Worm (Caenorhabditis elegans) whole organism, L4 larva: ENCODE results near the gene lips-10.
A peak's percentile ranks its signal among the peaks of the same experiment; 100 is the strongest.

Experiments
- F26F4.8 ChIP-seq: fragments of 200-800 bp; sonication (Bioruptor generic); conservative IDR thresholded peaks from 2 replicates; pipeline ENCODE4 v1.3.6; 2022; ENCODE audit warnings: missing genetic modification characterization, missing compliant biosample characterization
- F37D6.2 ChIP-seq: sonication (generic microtip); optimal IDR thresholded peaks from 2 replicates; lab custom pipeline; 2016; ENCODE audit warnings: mild to moderate bottlenecking, missing genetic modification characterization, missing compliant biosample characterization
- F49E8.2 ChIP-seq: sonication (generic microtip); optimal IDR thresholded peaks from 2 replicates; lab custom pipeline; 2016; ENCODE audit warnings: missing compliant biosample characterization, mild to moderate bottlenecking, missing genetic modification characterization, borderline replicate concordance
- T20F7.1 ChIP-seq: fragments of 200-800 bp; sonication (Bioruptor generic); optimal IDR thresholded peaks from 2 replicates; lab custom pipeline; 2018; ENCODE audit warnings: mild to moderate bottlenecking, missing genetic modification characterization, missing compliant biosample characterization
- Y105C5A.15 ChIP-seq: fragments of 200-800 bp; sonication (Bioruptor generic); IDR thresholded peaks from 2 replicates; pipeline ENCODE4 v1.3.6; 2022; ENCODE audit warnings: missing genetic modification characterization, missing compliant biosample characterization
- Y5F2A.4 ChIP-seq: fragments of 200-800 bp; sonication (Bioruptor generic); optimal IDR thresholded peaks from 2 replicates; lab custom pipeline; 2018; ENCODE audit warnings: mild to moderate bottlenecking, missing genetic modification characterization, missing compliant biosample characterization
- ZK546.5 ChIP-seq, 2 experiments: sonication (generic microtip); optimal IDR thresholded peaks; 2 replicates each; lab custom pipeline; 2017; ENCODE audit warnings: missing biosample characterization in 2 of 2, missing genetic modification characterization in 2 of 2
- ama-1 ChIP-seq: fragments of 150-350 bp; optimal IDR thresholded peaks from 2 replicates; lab custom pipeline; 2014; ENCODE audit warnings: inconsistent platforms, mixed read lengths
- arid-1 ChIP-seq: fragments of 200-800 bp; sonication (Bioruptor generic); conservative IDR thresholded peaks from 2 replicates; pipeline ENCODE4 v1.3.6; 2022; ENCODE audit warnings: missing genetic modification reagents, missing genetic modification characterization, missing compliant biosample characterization
- attf-4 ChIP-seq: sonication (generic microtip); optimal IDR thresholded peaks from 3 replicates; lab custom pipeline; 2017; ENCODE audit warnings: missing biosample characterization, missing genetic modification characterization
- ceh-44 ChIP-seq: fragments of 200-800 bp; sonication (Bioruptor generic); IDR thresholded peaks from 2 replicates; pipeline ENCODE4 v1.3.6; 2022; ENCODE audit warnings: missing genetic modification reagents, missing genetic modification characterization, missing compliant biosample characterization
- ceh-82 ChIP-seq: sonication (generic microtip); optimal IDR thresholded peaks from 2 replicates; lab custom pipeline; 2017; ENCODE audit warnings: missing biosample characterization, missing genetic modification characterization
- ces-1 ChIP-seq: fragments of 150-350 bp; sonication (generic microtip); optimal IDR thresholded peaks from 4 replicates; lab custom pipeline; 2014; ENCODE audit warnings: missing biosample characterization, missing genetic modification reagents, missing genetic modification characterization
- ctbp-1 ChIP-seq: fragments of 200-800 bp; sonication (Bioruptor generic); IDR thresholded peaks from 2 replicates; pipeline ENCODE4 v1.3.6; 2022; ENCODE audit warnings: missing genetic modification reagents, missing genetic modification characterization, missing compliant biosample characterization
- daf-16 ChIP-seq, 3 experiments: sonication (generic microtip); optimal IDR thresholded peaks; 2 replicates each; lab custom pipeline; 2016 to 2017; ENCODE audit warnings: missing genetic modification characterization in 3 of 3, missing genetic modification reagents in 3 of 3, mild to moderate bottlenecking in 2 of 3, missing compliant biosample characterization in 2 of 3, missing biosample characterization in 1 of 3, moderate library complexity in 1 of 3
- daf-8 ChIP-seq: fragments of 200-800 bp; sonication (Bioruptor generic); IDR thresholded peaks from 2 replicates; pipeline ENCODE4 v1.3.6; 2022; ENCODE audit warnings: missing genetic modification characterization, missing compliant biosample characterization
- dmd-6 ChIP-seq: fragments of 200-800 bp; sonication (Bioruptor generic); IDR thresholded peaks from 2 replicates; pipeline ENCODE4 v1.3.6; 2022; ENCODE audit warnings: missing genetic modification reagents, missing genetic modification characterization, missing compliant biosample characterization
- dmd-9 ChIP-seq: fragments of 200-800 bp; sonication (Bioruptor generic); IDR thresholded peaks from 2 replicates; pipeline ENCODE4 v1.3.6; 2022; ENCODE audit warnings: missing genetic modification reagents, missing genetic modification characterization, missing compliant biosample characterization
- dpl-1 ChIP-seq: fragments of 150-350 bp; optimal IDR thresholded peaks from 2 replicates; lab custom pipeline; 2014; ENCODE audit warnings: missing biosample characterization, missing genetic modification reagents, missing genetic modification characterization
- dve-1 ChIP-seq: sonication (generic microtip); optimal IDR thresholded peaks from 2 replicates; lab custom pipeline; 2017; ENCODE audit warnings: antibody characterized with exemption, mild to moderate bottlenecking, missing genetic modification characterization, missing compliant biosample characterization; ENCODE audit not compliant: insufficient read depth
- egl-27 ChIP-seq: sonication (generic microtip); optimal IDR thresholded peaks from 3 replicates; lab custom pipeline; 2017; ENCODE audit warnings: missing biosample characterization, missing genetic modification reagents, missing genetic modification characterization
- gei-8 ChIP-seq: fragments of 200-800 bp; sonication (Bioruptor generic); optimal IDR thresholded peaks from 2 replicates; lab custom pipeline; 2018; ENCODE audit warnings: mild to moderate bottlenecking, missing genetic modification characterization, missing compliant biosample characterization
- hmg-1.1 ChIP-seq: fragments of 200-800 bp; sonication (Bioruptor generic); IDR thresholded peaks from 2 replicates; pipeline ENCODE4 v1.3.6; 2022; ENCODE audit warnings: missing genetic modification reagents, missing genetic modification characterization, missing compliant biosample characterization
- lin-13 ChIP-seq: fragments of 150-350 bp; optimal IDR thresholded peaks from 2 replicates; lab custom pipeline; 2014; ENCODE audit warnings: missing biosample characterization, missing genetic modification reagents, missing genetic modification characterization
- lsy-2 ChIP-seq, 2 experiments: fragments of 150-350 bp in 1 of 2; sonication (generic microtip) in 1 of 2; optimal IDR thresholded peaks; 2 replicates each; lab custom pipeline; 2014 to 2017; ENCODE audit warnings: missing biosample characterization in 2 of 2, missing genetic modification characterization in 2 of 2
- madf-9 ChIP-seq: fragments of 200-800 bp; sonication (Bioruptor generic); conservative IDR thresholded peaks from 2 replicates; pipeline ENCODE4 v1.3.6; 2022; ENCODE audit warnings: missing genetic modification reagents, missing genetic modification characterization, missing compliant biosample characterization
- mxl-2 ChIP-seq: fragments of 200-800 bp; sonication (Bioruptor generic); conservative IDR thresholded peaks from 2 replicates; pipeline ENCODE4 v1.3.6; 2022; ENCODE audit warnings: missing genetic modification reagents, missing genetic modification characterization, missing compliant biosample characterization
- nhr-28 ChIP-seq: fragments of 150-350 bp; optimal IDR thresholded peaks from 2 replicates; lab custom pipeline; 2014; ENCODE audit warnings: missing biosample characterization, missing genetic modification characterization
- nhr-42 ChIP-seq: fragments of 200-800 bp; sonication (Bioruptor generic); IDR thresholded peaks from 2 replicates; pipeline ENCODE4 v1.3.6; 2022; ENCODE audit warnings: missing genetic modification characterization, missing compliant biosample characterization
- nhr-48 ChIP-seq: sonication (generic microtip); optimal IDR thresholded peaks from 2 replicates; lab custom pipeline; 2016; ENCODE audit warnings: mild to moderate bottlenecking, missing genetic modification characterization, missing compliant biosample characterization
- pqm-1 ChIP-seq: sonication (generic microtip); optimal IDR thresholded peaks from 2 replicates; lab custom pipeline; 2017; ENCODE audit warnings: missing biosample characterization, missing genetic modification characterization
- rbr-2 ChIP-seq: sonication (generic microtip); optimal IDR thresholded peaks from 2 replicates; lab custom pipeline; 2016; ENCODE audit warnings: missing genotype, missing genetic modification characterization, missing compliant biosample characterization
- set-16 ChIP-seq: fragments of 200-800 bp; sonication (Bioruptor generic); IDR thresholded peaks from 2 replicates; pipeline ENCODE4 v1.3.6; 2022; ENCODE audit warnings: missing genetic modification reagents, missing genetic modification characterization, missing compliant biosample characterization
- skn-1 ChIP-seq: fragments of 150-350 bp; optimal IDR thresholded peaks from 2 replicates; lab custom pipeline; 2014; ENCODE audit warnings: missing biosample characterization, missing genetic modification characterization
- spr-1 ChIP-seq: sonication (generic microtip); optimal IDR thresholded peaks from 2 replicates; lab custom pipeline; 2016; ENCODE audit warnings: mild to moderate bottlenecking, missing genetic modification characterization, missing compliant biosample characterization
- unc-62 ChIP-seq, 3 experiments: fragments of 150-350 bp in 1 of 3; sonication (generic microtip); optimal IDR thresholded peaks in 2 of 3; peaks in 1 of 3; 1 replicate in 1 of 3; 2 replicates in 2 of 3; lab custom pipeline; 2014 to 2017; ENCODE audit warnings: missing biosample characterization in 3 of 3, missing genetic modification characterization in 3 of 3, missing genetic modification reagents in 3 of 3, missing genotype in 1 of 3

Gene lips-10

ce11 chrII:8399064-8399463 lies 39.9 kb upstream of the lips-10 start, which contains the start of gene dod-23:
Gene dod-23 (minus strand): TSS chrII:8399164.
- no peak for TF ChIP-seq nhr-48
- 0 out of 2 replicates have a peak, but pooled peaks have one; percentile 18 for TF ChIP-seq dmd-6 (GFP tag; lab: Robert Waterston, UW)
- TF ChIP-seq, all 104 proteins: peak for 1

- TF ChIP-seq daf-16 (GFP tag; optimal IDR thresholded peaks at IDR 0.05; lab: Kevin White, UChicago) (no peak), daf-16 (tag; optimal IDR thresholded peaks at IDR 0.05; lab: Kevin White, UChicago) (no peak), dpl-1 (GFP tag; lab: Kevin White, UChicago) (no peak), ZK546.5 (tag; optimal IDR thresholded peaks at IDR 0.05; lab: Kevin White, UChicago) (no peak), nhr-42 (GFP tag; lab: Robert Waterston, UW) (no peak), nhr-28 (tag; lab: Kevin White, UChicago) (peak; percentile 47), lin-13 (no peak), unc-62 (GFP tag; optimal IDR thresholded peaks at IDR 0.05 in 1 of 2; lab: Kevin White, UChicago) (peak in 1 of 2 experiments; percentile 63), unc-62 (tag; optimal IDR thresholded peaks at IDR 0.05; lab: Kevin White, UChicago) (no peak), pqm-1 (peak; percentile 84), Y5F2A.4 (GFP tag; lab: Kevin White, UChicago) (no peak), T20F7.1 (GFP tag; lab: Kevin White, UChicago) (peak; percentile 38), dmd-9 (GFP tag; lab: Robert Waterston, UW) (no peak), dve-1 (peak; percentile 20), attf-4 (tag; lab: Kevin White, UChicago) (no peak), rbr-2 (tag; lab: Kevin White, UChicago) (no peak), set-16 (GFP tag; lab: Robert Waterston, UW) (no peak), hmg-1.1 (no peak), mxl-2 (GFP tag; lab: Robert Waterston, UW) (no peak), nhr-48 (no peak)
These were observed 39.0 kb upstream of the lips-10 start for ce11 chrII:8399997-8400396.

DNA sequence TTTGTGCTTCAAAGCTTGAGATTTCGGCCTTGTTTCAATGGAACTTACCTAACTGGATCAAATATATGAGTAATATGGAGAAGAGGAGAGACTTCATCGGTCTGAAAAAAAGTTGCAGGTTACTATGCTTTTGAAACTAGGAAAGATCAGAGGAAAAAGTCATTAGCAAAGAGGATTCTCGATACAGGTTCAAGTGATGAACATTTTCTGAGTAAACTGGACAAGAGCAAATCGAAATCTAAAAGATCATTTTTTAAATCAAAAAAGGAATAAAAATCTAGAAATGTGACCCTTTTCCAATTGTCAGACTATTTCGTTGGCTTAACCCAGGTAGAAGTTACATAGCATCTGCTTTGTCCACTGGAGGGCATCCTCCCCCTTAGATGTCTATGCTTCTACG lies 34.2 kb upstream of the lips-10 start, which contains the start of gene skpo-1:
TSS of gene skpo-1 (minus strand) at position 101 of the 400 bp plus-strand sequence.
- TF ChIP-seq madf-9 (GFP tag; lab: Robert Waterston, UW) (no peak), egl-27 (tag; lab: Kevin White, UChicago) (no peak), F37D6.2 (tag; lab: Kevin White, UChicago) (no peak), ama-1 (lab: Kevin White, UChicago) (no peak), skn-1 (no peak), F26F4.8 (GFP tag; lab: Robert Waterston, UW) (no peak), arid-1 (GFP tag; lab: Robert Waterston, UW) (no peak), F49E8.2 (tag; lab: Kevin White, UChicago) (no peak), spr-1 (tag; lab: Kevin White, UChicago) (no peak), lsy-2 (tag; optimal IDR thresholded peaks at IDR 0.05; lab: Kevin White, UChicago) (no peak), gei-8 (GFP tag; lab: Kevin White, UChicago) (no peak), ctbp-1 (GFP tag; lab: Robert Waterston, UW) (no peak), ceh-44 (GFP tag; lab: Robert Waterston, UW) (no peak), ceh-82 (no peak), daf-8 (GFP tag; lab: Robert Waterston, UW) (no peak), T20F7.1 (GFP tag; lab: Kevin White, UChicago) (no peak), ces-1 (GFP tag; lab: Kevin White, UChicago) (no peak), Y105C5A.15 (GFP tag; lab: Robert Waterston, UW) (no peak), nhr-42 (GFP tag; lab: Robert Waterston, UW) (no peak), hmg-1.1 (no peak)
